Fruit fly (Drosophila melanogaster) whole organism, embryonic: Measurements from ENCODE around the gene Gr39a.

Experiments
- Ada2b ChIP-seq: fragments of 200-800 bp; sonication (Bioruptor generic); IDR thresholded peaks from 2 replicates; pipeline ENCODE4 v1.3.6; 2022; ENCODE audit warnings: missing biosample characterization, missing genetic modification characterization
- Adf1 ChIP-seq: fragments of 200-800 bp; sonication (Bioruptor generic); IDR thresholded peaks from 2 replicates; pipeline ENCODE4 v1.3.6; 2022; ENCODE audit warnings: missing biosample characterization, missing genetic modification characterization
- Atf6 ChIP-seq: fragments of 200-800 bp; sonication (Bioruptor generic); IDR thresholded peaks from 2 replicates; pipeline ENCODE4 v1.3.6; 2022; ENCODE audit warnings: missing biosample characterization, missing genetic modification characterization
- Bteb2 ChIP-seq: fragments of 200-800 bp; sonication (Bioruptor generic); optimal IDR thresholded peaks from 2 replicates; lab custom pipeline; 2016; ENCODE audit warnings: missing biosample characterization, missing genetic modification characterization
- CG11504 ChIP-seq: fragments of 200-800 bp; sonication (Bioruptor generic); optimal IDR thresholded peaks from 3 replicates; lab custom pipeline; 2019; ENCODE audit warnings: missing biosample characterization, mild to moderate bottlenecking, missing genetic modification characterization, moderate library complexity
- CG11723 ChIP-seq: fragments of 200-800 bp; sonication (Bioruptor generic); optimal IDR thresholded peaks from 2 replicates; lab custom pipeline; 2017; ENCODE audit warnings: missing biosample characterization, mild to moderate bottlenecking, missing genetic modification characterization
- CG12155 ChIP-seq: fragments of 200-800 bp; sonication (Bioruptor generic); optimal IDR thresholded peaks from 3 replicates; lab custom pipeline; 2016; ENCODE audit warnings: missing biosample characterization, missing genetic modification characterization
- CG12299 ChIP-seq: fragments of 200-800 bp; sonication (Bioruptor generic); optimal IDR thresholded peaks from 2 replicates; lab custom pipeline; 2018; ENCODE audit warnings: missing biosample characterization, mild to moderate bottlenecking, missing genetic modification characterization
- CG12769 ChIP-seq: fragments of 200-800 bp; sonication (Bioruptor generic); optimal IDR thresholded peaks from 2 replicates; lab custom pipeline; 2019; ENCODE audit warnings: missing biosample characterization, mild to moderate bottlenecking, missing genetic modification characterization, moderate library complexity
- CG14710 ChIP-seq: fragments of 200-800 bp; sonication (Bioruptor generic); optimal IDR thresholded peaks from 3 replicates; lab custom pipeline; 2019; ENCODE audit warnings: missing biosample characterization, mild to moderate bottlenecking, missing genetic modification characterization, moderate library complexity
- CG14860 ChIP-seq: fragments of 200-800 bp; sonication (Bioruptor generic); IDR thresholded peaks from 3 replicates; pipeline ENCODE4 v1.3.6; 2022; ENCODE audit warnings: missing biosample characterization, missing genetic modification characterization; ENCODE audit not compliant: partially characterized antibody
- CG15514 ChIP-seq: fragments of 200-800 bp; sonication (Bioruptor generic); optimal IDR thresholded peaks from 3 replicates; lab custom pipeline; 2017; ENCODE audit warnings: missing biosample characterization, missing genetic modification characterization, mild to moderate bottlenecking, moderate library complexity, missing genetic modification reagents
- CG15601 ChIP-seq: fragments of 200-800 bp; sonication (Bioruptor generic); optimal IDR thresholded peaks from 3 replicates; lab custom pipeline; 2019; ENCODE audit warnings: missing biosample characterization, mild to moderate bottlenecking, missing genetic modification characterization, moderate library complexity
- CG16813 ChIP-seq: fragments of 200-800 bp; sonication (Bioruptor generic); IDR thresholded peaks from 3 replicates; pipeline ENCODE4 v1.3.6; 2022; ENCODE audit warnings: missing biosample characterization, missing genetic modification characterization; ENCODE audit not compliant: partially characterized antibody
- CG17361 ChIP-seq: fragments of 200-800 bp; sonication (Bioruptor generic); IDR thresholded peaks from 3 replicates; pipeline ENCODE4 v1.3.6; 2022; ENCODE audit warnings: missing biosample characterization, missing genetic modification characterization
- CG17802 ChIP-seq: fragments of 200-800 bp; sonication (Bioruptor generic); optimal IDR thresholded peaks from 2 replicates; lab custom pipeline; 2018; ENCODE audit warnings: missing biosample characterization, mild to moderate bottlenecking, missing genetic modification characterization, moderate library complexity
- CG2129 ChIP-seq: fragments of 200-800 bp; sonication (Bioruptor generic); IDR thresholded peaks from 2 replicates; pipeline ENCODE4 v1.3.6; 2022; ENCODE audit warnings: missing biosample characterization, missing genetic modification characterization; ENCODE audit not compliant: partially characterized antibody
- CG3726 ChIP-seq: fragments of 200-800 bp; sonication (Bioruptor generic); IDR thresholded peaks from 3 replicates; pipeline ENCODE4, ENCODE4 v1.3.6; 2022; ENCODE audit warnings: missing biosample characterization, missing genetic modification characterization
- CG7372 ChIP-seq: fragments of 200-800 bp; sonication (Bioruptor generic); IDR thresholded peaks from 2 replicates; pipeline ENCODE4 v1.3.6; 2022; ENCODE audit warnings: missing biosample characterization, missing genetic modification characterization
- CG8089 ChIP-seq: fragments of 200-800 bp; sonication (Bioruptor generic); optimal IDR thresholded peaks from 3 replicates; lab custom pipeline; 2016; ENCODE audit warnings: missing biosample characterization, missing genetic modification characterization
- CG9817 ChIP-seq: fragments of 200-800 bp; sonication (Bioruptor generic); optimal IDR thresholded peaks from 2 replicates; lab custom pipeline; 2018; ENCODE audit warnings: missing biosample characterization, mild to moderate bottlenecking, missing genetic modification characterization, moderate library complexity
- CoRest ChIP-seq: fragments of 200-800 bp; sonication (Bioruptor generic); optimal IDR thresholded peaks from 3 replicates; lab custom pipeline; 2018; ENCODE audit warnings: missing biosample characterization, mild to moderate bottlenecking, missing genetic modification characterization, moderate library complexity
- Dip2 ChIP-seq: fragments of 200-800 bp; sonication (Bioruptor generic); IDR thresholded peaks from 2 replicates; pipeline ENCODE4 v1.3.6; 2022; ENCODE audit warnings: missing biosample characterization, missing genetic modification characterization
- Fer2 ChIP-seq: fragments of 200-800 bp; sonication (Bioruptor generic); optimal IDR thresholded peaks from 2 replicates; lab custom pipeline; 2018; ENCODE audit warnings: missing biosample characterization, mild to moderate bottlenecking, missing genetic modification characterization, moderate library complexity
- HLH4C ChIP-seq: fragments of 200-800 bp; sonication (Bioruptor generic); IDR thresholded peaks from 3 replicates; pipeline ENCODE4 v1.3.6; 2022; ENCODE audit warnings: missing biosample characterization, missing genetic modification characterization; ENCODE audit not compliant: partially characterized antibody
- HLH54F ChIP-seq: fragments of 200-800 bp; sonication (Bioruptor generic); optimal IDR thresholded peaks from 3 replicates; lab custom pipeline; 2016; ENCODE audit warnings: missing biosample characterization, missing genetic modification characterization
- HLHmδ ChIP-seq: fragments of 200-800 bp; sonication (Bioruptor generic); optimal IDR thresholded peaks from 2 replicates; lab custom pipeline; 2018; ENCODE audit warnings: missing biosample characterization, mild to moderate bottlenecking, missing genetic modification characterization, moderate library complexity
- HmgD ChIP-seq: fragments of 200-800 bp; sonication (Bioruptor generic); optimal IDR thresholded peaks from 3 replicates; lab custom pipeline; 2016; ENCODE audit warnings: missing biosample characterization, missing genetic modification characterization
- HmgZ ChIP-seq: fragments of 200-800 bp; sonication (Bioruptor generic); optimal IDR thresholded peaks from 2 replicates; lab custom pipeline; 2018; ENCODE audit warnings: missing biosample characterization, mild to moderate bottlenecking, missing genetic modification characterization
- Myb ChIP-seq: fragments of 200-800 bp; sonication (Bioruptor generic); optimal IDR thresholded peaks from 2 replicates; lab custom pipeline; 2016; ENCODE audit warnings: missing biosample characterization, missing genetic modification characterization
- Ravus ChIP-seq: fragments of 200-800 bp; sonication (Bioruptor generic); IDR thresholded peaks from 2 replicates; pipeline ENCODE4 v1.3.6; 2022; ENCODE audit warnings: missing biosample characterization, missing genetic modification characterization
- Sin3A ChIP-seq: fragments of >200 bp; optimal IDR thresholded peaks from 2 replicates; lab custom pipeline; 2018
- ab ChIP-seq: fragments of 200-800 bp; sonication (Bioruptor generic); optimal IDR thresholded peaks from 2 replicates; lab custom pipeline; 2016; ENCODE audit warnings: missing biosample characterization, missing genetic modification characterization
- ac ChIP-seq: fragments of 200-800 bp; sonication (Bioruptor generic); optimal IDR thresholded peaks from 3 replicates; lab custom pipeline; 2017; ENCODE audit warnings: missing biosample characterization, mild to moderate bottlenecking, missing genetic modification characterization
- ash1 ChIP-seq: fragments of 200-800 bp; sonication (Bioruptor generic); optimal IDR thresholded peaks from 2 replicates; lab custom pipeline; 2018; ENCODE audit warnings: missing biosample characterization, mild to moderate bottlenecking, missing genetic modification characterization
- az2 ChIP-seq: fragments of 200-800 bp; sonication (Bioruptor generic); optimal IDR thresholded peaks from 3 replicates; lab custom pipeline; 2016; ENCODE audit warnings: missing biosample characterization, missing genetic modification characterization
- btn ChIP-seq: fragments of 200-800 bp; sonication (Bioruptor generic); optimal IDR thresholded peaks from 2 replicates; lab custom pipeline; 2016; ENCODE audit warnings: missing biosample characterization, missing genetic modification characterization
- fd64A ChIP-seq: fragments of 200-800 bp; sonication (Bioruptor generic); optimal IDR thresholded peaks from 3 replicates; lab custom pipeline; 2018; ENCODE audit warnings: missing biosample characterization, mild to moderate bottlenecking, missing genetic modification characterization
- grau ChIP-seq: fragments of 200-800 bp; optimal IDR thresholded peaks from 3 replicates; lab custom pipeline; 2019; ENCODE audit warnings: missing biosample characterization, mild to moderate bottlenecking, missing genetic modification characterization, moderate library complexity
- grn ChIP-seq: fragments of 200-800 bp; sonication (Bioruptor generic); optimal IDR thresholded peaks from 3 replicates; lab custom pipeline; 2017; ENCODE audit warnings: missing biosample characterization, missing genetic modification characterization
- hbn ChIP-seq: fragments of 200-800 bp; sonication (Bioruptor generic); IDR thresholded peaks from 2 replicates; pipeline ENCODE4 v1.3.6; 2022; ENCODE audit warnings: missing biosample characterization, missing genetic modification characterization; ENCODE audit not compliant: partially characterized antibody
- oc ChIP-seq: fragments of 200-800 bp; sonication (Bioruptor generic); optimal IDR thresholded peaks from 2 replicates; lab custom pipeline; 2018; ENCODE audit warnings: missing biosample characterization, mild to moderate bottlenecking, missing genetic modification characterization, moderate library complexity
- pfk ChIP-seq: fragments of 200-800 bp; sonication (Bioruptor generic); optimal IDR thresholded peaks from 2 replicates; lab custom pipeline; 2018; ENCODE audit warnings: missing biosample characterization, mild to moderate bottlenecking, missing genetic modification characterization, moderate library complexity
- pzg ChIP-seq: fragments of 200-800 bp; sonication (Bioruptor generic); optimal IDR thresholded peaks from 3 replicates; lab custom pipeline; 2018; ENCODE audit warnings: missing biosample characterization, mild to moderate bottlenecking, missing genetic modification characterization, moderate library complexity
- row ChIP-seq: fragments of 200-800 bp; sonication (Bioruptor generic); IDR thresholded peaks from 3 replicates; pipeline ENCODE4 v1.3.6; 2022; ENCODE audit warnings: missing biosample characterization, missing genetic modification characterization
- sens ChIP-seq: fragments of 200-800 bp; sonication (Bioruptor generic); peaks from one replicate; lab custom pipeline; 2016; ENCODE audit warnings: missing biosample characterization, missing genetic modification characterization
- sens-2 ChIP-seq: fragments of 200-800 bp; sonication (Bioruptor generic); IDR thresholded peaks from 2 replicates; pipeline ENCODE4 v1.3.6; 2022; ENCODE audit warnings: missing biosample characterization, missing genetic modification characterization
- slbo ChIP-seq: fragments of 200-800 bp; sonication (Bioruptor generic); IDR thresholded peaks from 2 replicates; pipeline ENCODE4 v1.3.6; 2022; ENCODE audit warnings: missing biosample characterization, missing genetic modification characterization
- trem ChIP-seq: fragments of 200-800 bp; optimal IDR thresholded peaks from 3 replicates; lab custom pipeline; 2019; ENCODE audit warnings: missing biosample characterization, mild to moderate bottlenecking, missing genetic modification characterization, moderate library complexity
- wdn ChIP-seq: fragments of 200-800 bp; sonication (Bioruptor generic); IDR thresholded peaks from 2 replicates; pipeline ENCODE4 v1.3.6; 2022; ENCODE audit warnings: missing biosample characterization, missing genetic modification characterization
- zen ChIP-seq: fragments of 200-800 bp; sonication (Bioruptor generic); optimal IDR thresholded peaks from 3 replicates; lab custom pipeline; 2018; ENCODE audit warnings: missing biosample characterization, mild to moderate bottlenecking, missing genetic modification characterization, moderate library complexity

Gr39a gene

DNA sequence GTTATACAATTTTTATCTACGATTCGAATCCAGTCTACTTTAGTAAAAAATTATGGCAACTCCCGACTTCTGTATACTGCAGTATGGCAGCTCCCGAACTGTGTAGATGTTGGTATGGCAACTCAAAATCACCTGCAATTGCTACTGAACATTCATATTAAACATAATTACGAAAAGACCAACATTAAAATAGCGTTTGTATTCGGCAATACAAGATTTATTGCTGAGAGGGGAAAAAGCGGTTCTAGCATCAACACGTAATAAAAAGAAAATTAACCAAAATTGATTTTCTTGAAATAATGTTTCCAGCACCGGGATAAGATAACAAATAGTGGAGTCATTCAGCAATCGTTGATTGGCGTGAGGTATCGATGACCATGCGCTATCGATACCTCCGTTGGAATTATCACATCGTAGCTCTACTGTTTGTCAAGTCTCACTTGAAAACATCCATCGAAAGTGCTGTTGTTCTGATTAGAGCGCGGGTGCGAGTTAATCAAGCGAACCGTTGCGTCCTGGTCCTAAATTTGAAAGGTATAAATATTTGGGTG, 53.7 kb downstream of the Gr39a start, which contains the start of gene Tsp39D (continued):
- TF ChIP-seq HmgZ (tag; lab: Kevin White, UChicago) = peak; percentile 26
- no peak for TF ChIP-seq HLH54F (GFP tag; lab: Kevin White, UChicago)
- TF ChIP-seq oc (tag; lab: Kevin White, UChicago) = no peak
- TF ChIP-seq CG14860 (GFP tag; lab: Robert Waterston, UW) = peak; percentile 87
- TF ChIP-seq sens-2 = no peak
- TF ChIP-seq Bteb2 = no peak
- TF ChIP-seq Myb (GFP tag; lab: Kevin White, UChicago) = peak; percentile 71
- no peak for TF ChIP-seq CG9817 (tag; lab: Kevin White, UChicago)
- no peak for TF ChIP-seq wdn (GFP tag; lab: Robert Waterston, UW)
- peak; percentile 77 for TF ChIP-seq Sin3A
- peak; percentile 27 for TF ChIP-seq CG15514
- TF ChIP-seq CG12299 (tag; lab: Kevin White, UChicago) = no peak
- no peak for TF ChIP-seq CG8089 (GFP tag; lab: Kevin White, UChicago)
- no peak for TF ChIP-seq CG12769 (tag; lab: Kevin White, UChicago)
- TF ChIP-seq grn (GFP tag; lab: Kevin White, UChicago) = peak; percentile 95
- TF ChIP-seq CG15601 = peak; percentile 43
- TF ChIP-seq Ada2b (GFP tag; lab: Robert Waterston, UW) = no peak
- TF ChIP-seq Atf6 (GFP tag; lab: Robert Waterston, UW) = no peak
- TF ChIP-seq grau (tag; lab: Kevin White, UChicago) = no peak
- peak; percentile 73 for TF ChIP-seq CG14710 (tag; lab: Kevin White, UChicago)
- TF ChIP-seq CG11504 (tag; lab: Kevin White, UChicago) = peak; percentile 54
- TF ChIP-seq btn = no peak
- no peak for TF ChIP-seq Dip2 (GFP tag; lab: Robert Waterston, UW)
- no peak for TF ChIP-seq fd64A (GFP tag; lab: Kevin White, UChicago)
- TF ChIP-seq hbn (GFP tag; lab: Robert Waterston, UW) = peak; percentile 75
- no peak for TF ChIP-seq CG12155 (GFP tag; lab: Kevin White, UChicago)
- no peak for TF ChIP-seq slbo (GFP tag; lab: Robert Waterston, UW)
- peak; percentile 78 for TF ChIP-seq CG2129 (GFP tag; lab: Robert Waterston, UW)
- peak; percentile 33 for TF ChIP-seq HmgD (GFP tag; lab: Kevin White, UChicago)
- TF ChIP-seq az2 (GFP tag; lab: Kevin White, UChicago) = no peak
- TF ChIP-seq pfk (GFP tag; lab: Kevin White, UChicago) = no peak
- no peak for TF ChIP-seq ac (GFP tag; lab: Kevin White, UChicago)
- TF ChIP-seq HLHmδ = no peak
- TF ChIP-seq pzg = peak; percentile 67
- TF ChIP-seq CG7372 = no peak
- peak; percentile 39 for TF ChIP-seq zen (tag; lab: Kevin White, UChicago)
- no peak for TF ChIP-seq ash1 (GFP tag; lab: Kevin White, UChicago)
- TF ChIP-seq CG17361 = peak; percentile 60; the same call in 2 of the 3 replicates
- TF ChIP-seq CG11723 (GFP tag; lab: Kevin White, UChicago) = no peak
- no peak for TF ChIP-seq ab (GFP tag; lab: Kevin White, UChicago)
- no peak for TF ChIP-seq Ravus (GFP tag; lab: Robert Waterston, UW)
- peak; percentile 90 for TF ChIP-seq sens (GFP tag; lab: Kevin White, UChicago)
- TF ChIP-seq CG16813 (GFP tag; lab: Robert Waterston, UW) = peak; percentile 96
- no peak for TF ChIP-seq Adf1
- no peak for TF ChIP-seq CG3726
- peak; percentile 24; the same call in 1 of the 3 replicates for TF ChIP-seq row (GFP tag; lab: Robert Waterston, UW)
- TF ChIP-seq CG17802 (tag; lab: Kevin White, UChicago) = peak; percentile 7
- peak; percentile 93 for TF ChIP-seq HLH4C
- peak; percentile 60 for TF ChIP-seq trem
- TF ChIP-seq CoRest (tag; lab: Kevin White, UChicago) = peak; percentile 52
- no peak for TF ChIP-seq Fer2 (tag; lab: Kevin White, UChicago)
